Fruit fly (Drosophila melanogaster) whole organism, embryonic: ENCODE measurements around the gene pnt.
A peak's percentile ranks its signal among the peaks of the same experiment; 100 is the strongest.

Experiments used
- Abd-B ChIP-seq: fragments of 200-800 bp; sonication (Bioruptor generic); optimal IDR thresholded peaks from 2 replicates; lab custom pipeline; 2018; ENCODE audit warnings: missing biosample characterization, mild to moderate bottlenecking, missing genetic modification characterization, moderate library complexity
- Aef1 ChIP-seq: fragments of 200-800 bp; sonication (Bioruptor generic); IDR thresholded peaks from 3 replicates; pipeline ENCODE4 v1.3.6; 2022; ENCODE audit warnings: missing biosample characterization, missing genetic modification characterization
- CG10959 ChIP-seq: fragments of 200-800 bp; sonication (Bioruptor generic); IDR thresholded peaks from 2 replicates; pipeline ENCODE4 v1.3.6; 2022; ENCODE audit warnings: missing biosample characterization, missing genetic modification characterization
- CG11093 ChIP-seq: fragments of 200-800 bp; sonication (Bioruptor generic); IDR thresholded peaks from 3 replicates; pipeline ENCODE4 v1.3.6; 2022; ENCODE audit warnings: missing biosample characterization, missing genetic modification characterization
- CG11504 ChIP-seq: fragments of 200-800 bp; sonication (Bioruptor generic); optimal IDR thresholded peaks from 3 replicates; lab custom pipeline; 2019; ENCODE audit warnings: missing biosample characterization, mild to moderate bottlenecking, missing genetic modification characterization, moderate library complexity
- CG12236 ChIP-seq: fragments of 200-800 bp; sonication (Bioruptor generic); optimal IDR thresholded peaks from 2 replicates; lab custom pipeline; 2016; ENCODE audit warnings: missing biosample characterization, missing genetic modification characterization
- CG14441 ChIP-seq: fragments of 200-800 bp; sonication (Bioruptor generic); IDR thresholded peaks from 2 replicates; pipeline ENCODE4 v1.3.6; 2022; ENCODE audit warnings: missing biosample characterization, missing genetic modification characterization
- CG14965 ChIP-seq: fragments of 200-800 bp; sonication (Bioruptor generic); optimal IDR thresholded peaks from 2 replicates; lab custom pipeline; 2016; ENCODE audit warnings: missing biosample characterization, missing genetic modification characterization, borderline replicate concordance
- CG15514 ChIP-seq: fragments of 200-800 bp; sonication (Bioruptor generic); optimal IDR thresholded peaks from 3 replicates; lab custom pipeline; 2017; ENCODE audit warnings: missing biosample characterization, missing genetic modification characterization, mild to moderate bottlenecking, moderate library complexity, missing genetic modification reagents
- CG32532 ChIP-seq: fragments of 200-800 bp; sonication (Bioruptor generic); IDR thresholded peaks from 2 replicates; pipeline ENCODE4 v1.3.6; 2022; ENCODE audit warnings: missing biosample characterization, missing genetic modification characterization
- CG43689 ChIP-seq: fragments of 200-800 bp; sonication (Bioruptor generic); IDR thresholded peaks from 2 replicates; pipeline ENCODE4 v1.3.6; 2022; ENCODE audit warnings: missing biosample characterization, missing genetic modification characterization
- CG4617 ChIP-seq: fragments of 200-800 bp; sonication (Bioruptor generic); optimal IDR thresholded peaks from 3 replicates; lab custom pipeline; 2016; ENCODE audit warnings: missing biosample characterization, missing genetic modification characterization, borderline replicate concordance
- CG4854 ChIP-seq: fragments of 200-800 bp; sonication (Bioruptor generic); optimal IDR thresholded peaks from 2 replicates; lab custom pipeline; 2016; ENCODE audit warnings: missing biosample characterization, missing genetic modification characterization, inconsistent platforms
- CG7556 ChIP-seq: fragments of 200-800 bp; sonication (Bioruptor generic); optimal IDR thresholded peaks from 2 replicates; lab custom pipeline; 2017; ENCODE audit warnings: missing biosample characterization, mild to moderate bottlenecking, missing genetic modification characterization
- CG7786 ChIP-seq: fragments of 200-800 bp; sonication (Bioruptor generic); optimal IDR thresholded peaks from 2 replicates; lab custom pipeline; 2016; ENCODE audit warnings: missing biosample characterization, missing genetic modification characterization
- CG8388 ChIP-seq: fragments of 200-800 bp; sonication (Bioruptor generic); optimal IDR thresholded peaks from 2 replicates; lab custom pipeline; 2019; ENCODE audit warnings: missing biosample characterization, mild to moderate bottlenecking, missing genetic modification characterization, moderate library complexity
- CG8765 ChIP-seq: fragments of 200-800 bp; sonication (Bioruptor generic); IDR thresholded peaks from 2 replicates; pipeline ENCODE4 v1.3.6; 2022; ENCODE audit warnings: missing biosample characterization, missing genetic modification characterization
- CG9437 ChIP-seq: fragments of 200-800 bp; sonication (Bioruptor generic); optimal IDR thresholded peaks from 2 replicates; lab custom pipeline; 2018; ENCODE audit warnings: missing biosample characterization, mild to moderate bottlenecking, missing genetic modification characterization
- CG9797 ChIP-seq: fragments of 200-800 bp; sonication (Bioruptor generic); optimal IDR thresholded peaks from 3 replicates; lab custom pipeline; 2018; ENCODE audit warnings: missing biosample characterization, mild to moderate bottlenecking, missing genetic modification characterization
- CG9817 ChIP-seq: fragments of 200-800 bp; sonication (Bioruptor generic); optimal IDR thresholded peaks from 2 replicates; lab custom pipeline; 2018; ENCODE audit warnings: missing biosample characterization, mild to moderate bottlenecking, missing genetic modification characterization, moderate library complexity
- CHES-1-like ChIP-seq: fragments of 200-800 bp; sonication (Bioruptor generic); optimal IDR thresholded peaks from 2 replicates; lab custom pipeline; 2016; ENCODE audit warnings: missing biosample characterization, missing genetic modification characterization
- D19B ChIP-seq: fragments of 200-800 bp; sonication (Bioruptor generic); optimal IDR thresholded peaks from 2 replicates; lab custom pipeline; 2017; ENCODE audit warnings: missing biosample characterization, mild to moderate bottlenecking, missing genetic modification characterization
- Dad ChIP-seq: fragments of 200-800 bp; sonication (Bioruptor generic); optimal IDR thresholded peaks from 3 replicates; lab custom pipeline; 2016; ENCODE audit warnings: missing biosample characterization, missing genetic modification characterization
- Ets97D ChIP-seq: fragments of 200-800 bp; sonication (Bioruptor generic); optimal IDR thresholded peaks from 3 replicates; lab custom pipeline; 2016; ENCODE audit warnings: missing biosample characterization, missing genetic modification characterization
- HLH3B ChIP-seq: fragments of 200-800 bp; sonication (Bioruptor generic); IDR thresholded peaks from 2 replicates; pipeline ENCODE4 v1.3.6; 2022; ENCODE audit warnings: missing biosample characterization, missing genetic modification characterization
- Hey ChIP-seq: fragments of 200-800 bp; sonication (Bioruptor generic); optimal IDR thresholded peaks from 3 replicates; lab custom pipeline; 2018; ENCODE audit warnings: missing biosample characterization, mild to moderate bottlenecking, missing genetic modification characterization
- Myb ChIP-seq: fragments of 200-800 bp; sonication (Bioruptor generic); optimal IDR thresholded peaks from 2 replicates; lab custom pipeline; 2016; ENCODE audit warnings: missing biosample characterization, missing genetic modification characterization
- NC2α ChIP-seq: fragments of 200-800 bp; sonication (Bioruptor generic); optimal IDR thresholded peaks from 2 replicates; lab custom pipeline; 2016; ENCODE audit warnings: missing biosample characterization, missing genetic modification characterization
- NC2β ChIP-seq: fragments of 200-800 bp; sonication (Bioruptor generic); optimal IDR thresholded peaks from 2 replicates; lab custom pipeline; 2016; ENCODE audit warnings: missing biosample characterization, missing genetic modification characterization
- Ssrp ChIP-seq: fragments of 200-800 bp; sonication (Bioruptor generic); optimal IDR thresholded peaks from 2 replicates; lab custom pipeline; 2018; ENCODE audit warnings: missing biosample characterization, mild to moderate bottlenecking, missing genetic modification characterization, moderate library complexity
- amos ChIP-seq: fragments of 200-800 bp; sonication (Bioruptor generic); IDR thresholded peaks from 2 replicates; pipeline ENCODE4 v1.3.6; 2022; ENCODE audit warnings: missing biosample characterization, missing genetic modification characterization; ENCODE audit not compliant: partially characterized antibody
- bsh ChIP-seq, 2 experiments: fragments of 200-800 bp; sonication (Bioruptor generic); optimal IDR thresholded peaks; 2 replicates each; lab custom pipeline; 2017 to 2018; ENCODE audit warnings: mild to moderate bottlenecking in 2 of 2, missing biosample characterization in 2 of 2, missing genetic modification characterization in 2 of 2, moderate library complexity in 1 of 2
- cato ChIP-seq: fragments of 200-800 bp; sonication (Bioruptor generic); optimal IDR thresholded peaks from 2 replicates; lab custom pipeline; 2016; ENCODE audit warnings: missing biosample characterization, missing genetic modification characterization, borderline replicate concordance
- disco-r ChIP-seq: fragments of 200-800 bp; sonication (Bioruptor generic); optimal IDR thresholded peaks from 2 replicates; lab custom pipeline; 2016; ENCODE audit warnings: missing biosample characterization, missing genetic modification characterization
- dmrt99B ChIP-seq: fragments of 200-800 bp; sonication (Bioruptor generic); optimal IDR thresholded peaks from 2 replicates; lab custom pipeline; 2018; ENCODE audit warnings: missing biosample characterization, mild to moderate bottlenecking, missing genetic modification characterization, moderate library complexity
- dpn ChIP-seq, 2 experiments: fragments of 200-800 bp; sonication (Bioruptor generic); optimal IDR thresholded peaks; 3 replicates each; lab custom pipeline; 2016; ENCODE audit warnings: missing biosample characterization in 2 of 2, missing genetic modification characterization in 2 of 2
- ewg ChIP-seq: fragments of 200-800 bp; sonication (Bioruptor generic); optimal IDR thresholded peaks from 3 replicates; lab custom pipeline; 2017; ENCODE audit warnings: mild to moderate bottlenecking, missing biosample characterization, missing genetic modification reagents, missing genetic modification characterization
- gfzf ChIP-seq: fragments of 200-800 bp; sonication (Bioruptor generic); optimal IDR thresholded peaks from 2 replicates; lab custom pipeline; 2016; ENCODE audit warnings: missing biosample characterization, mild to moderate bottlenecking, missing genetic modification characterization, moderate library complexity
- gro ChIP-seq: fragments of 200-800 bp; sonication (Bioruptor generic); optimal IDR thresholded peaks from 2 replicates; lab custom pipeline; 2016; ENCODE audit warnings: missing biosample characterization, missing genetic modification characterization
- jumu ChIP-seq: fragments of 200-800 bp; sonication (Bioruptor generic); optimal IDR thresholded peaks from 3 replicates; lab custom pipeline; 2016; ENCODE audit warnings: missing biosample characterization, missing genetic modification characterization
- lbe ChIP-seq: fragments of 200-800 bp; sonication (Bioruptor generic); optimal IDR thresholded peaks from 2 replicates; lab custom pipeline; 2016; ENCODE audit warnings: missing biosample characterization, mild to moderate bottlenecking, missing genetic modification characterization
- lilli ChIP-seq: fragments of 200-800 bp; sonication (Bioruptor generic); optimal IDR thresholded peaks from 3 replicates; lab custom pipeline; 2016; ENCODE audit warnings: missing biosample characterization, missing genetic modification characterization
- p53 ChIP-seq: fragments of 200-800 bp; sonication (Bioruptor generic); optimal IDR thresholded peaks from 2 replicates; lab custom pipeline; 2016; ENCODE audit warnings: missing biosample characterization, missing genetic modification characterization
- pita ChIP-seq: fragments of 200-800 bp; sonication (Bioruptor generic); optimal IDR thresholded peaks from 2 replicates; lab custom pipeline; 2017; ENCODE audit warnings: missing biosample characterization, mild to moderate bottlenecking, missing genetic modification characterization
- ranshi ChIP-seq: fragments of 200-800 bp; sonication (Bioruptor generic); IDR thresholded peaks from 2 replicates; pipeline ENCODE4 v1.3.6; 2022; ENCODE audit warnings: missing biosample characterization, missing genetic modification characterization
- sim ChIP-seq: fragments of 200-800 bp; sonication (Bioruptor generic); IDR thresholded peaks from 2 replicates; pipeline ENCODE4 v1.3.6; 2022; ENCODE audit warnings: missing biosample characterization, missing genetic modification characterization
- slp2 ChIP-seq: fragments of 200-800 bp; sonication (Bioruptor generic); optimal IDR thresholded peaks from 2 replicates; lab custom pipeline; 2016; ENCODE audit warnings: missing biosample characterization, missing genetic modification characterization
- tna ChIP-seq: fragments of 200-800 bp; sonication (Bioruptor generic); IDR thresholded peaks from 2 replicates; pipeline ENCODE4 v1.3.6; 2022; ENCODE audit warnings: missing biosample characterization, missing genetic modification characterization; ENCODE audit not compliant: partially characterized antibody
- trh ChIP-seq: fragments of 200-800 bp; sonication (Bioruptor generic); optimal IDR thresholded peaks from 2 replicates; lab custom pipeline; 2016; ENCODE audit warnings: missing biosample characterization, missing genetic modification characterization
- yki ChIP-seq: fragments of >200 bp; optimal IDR thresholded peaks from 3 replicates; lab custom pipeline; 2018
- zfh1 ChIP-seq: fragments of 200-800 bp; sonication (Bioruptor generic); IDR thresholded peaks from 3 replicates; pipeline ENCODE4 v1.3.6; 2022; ENCODE audit warnings: missing biosample characterization, missing genetic modification characterization

The pnt gene

dm6 chr3R:23334866-23335265 lies 11.1 kb downstream of the pnt start (continued):
- TF ChIP-seq D19B = peak; percentile 52
- no peak for TF ChIP-seq CG12236 (GFP tag; lab: Kevin White, UChicago)
- no peak for TF ChIP-seq cato (GFP tag; lab: Kevin White, UChicago)
- TF ChIP-seq CG4617 (GFP tag; lab: Kevin White, UChicago) = no peak
- TF ChIP-seq bsh (GFP tag; optimal IDR thresholded peaks at IDR 0.05; lab: Kevin White, UChicago) = no peak
- TF ChIP-seq gfzf (GFP tag; lab: Kevin White, UChicago) = no peak
- TF ChIP-seq p53 = no peak
- no peak for TF ChIP-seq sim (GFP tag; lab: Robert Waterston, UW)
- peak; percentile 15 for TF ChIP-seq lbe (GFP tag; lab: Kevin White, UChicago)
- no peak for TF ChIP-seq Ets97D
- TF ChIP-seq Hey (tag; lab: Kevin White, UChicago) = no peak
- TF ChIP-seq slp2 = no peak
- no peak for TF ChIP-seq CHES-1-like (GFP tag; lab: Kevin White, UChicago)
- no peak for TF ChIP-seq CG11093 (GFP tag; lab: Robert Waterston, UW)
- TF ChIP-seq CG11504 = peak; percentile 50
- no peak for TF ChIP-seq CG7556 (GFP tag; lab: Kevin White, UChicago)
- no peak for TF ChIP-seq NC2α (GFP tag; lab: Kevin White, UChicago)
- TF ChIP-seq CG32532 = peak; percentile 60
- peak; percentile 47; the same call in 1 of the 3 replicates for TF ChIP-seq zfh1 (GFP tag; lab: Robert Waterston, UW)
- peak; percentile 53 for TF ChIP-seq dmrt99B (tag; lab: Kevin White, UChicago)
- TF ChIP-seq CG7786 = peak; percentile 53
- no peak for TF ChIP-seq Myb (GFP tag; lab: Kevin White, UChicago)
- TF ChIP-seq CG9797 = no peak
- peak; percentile 14 to 44 for TF ChIP-seq dpn (GFP tag; optimal IDR thresholded peaks at IDR 0.05; lab: Kevin White, UChicago)
- no peak for TF ChIP-seq NC2β (GFP tag; lab: Kevin White, UChicago)
- no peak for TF ChIP-seq CG14965 (GFP tag; lab: Kevin White, UChicago)
- TF ChIP-seq gro (GFP tag; lab: Kevin White, UChicago) = peak; percentile 75
- TF ChIP-seq tna (GFP tag; lab: Robert Waterston, UW) = no peak
- TF ChIP-seq CG14441 = no peak
- no peak for TF ChIP-seq ewg (GFP tag; lab: Kevin White, UChicago)
- no peak for TF ChIP-seq CG10959
- TF ChIP-seq CG8388 (GFP tag; lab: Kevin White, UChicago) = no peak
- TF ChIP-seq Abd-B (GFP tag; lab: Kevin White, UChicago) = peak; percentile 35
- TF ChIP-seq CG15514 (GFP tag; lab: Kevin White, UChicago) = peak; percentile 53
- TF ChIP-seq trh = no peak
- TF ChIP-seq disco-r (GFP tag; lab: Kevin White, UChicago) = no peak
- TF ChIP-seq CG43689 (GFP tag; lab: Robert Waterston, UW) = 0 out of 2 replicates have a peak, but pooled peaks have one; percentile 33
- no peak for TF ChIP-seq CG9437 (GFP tag; lab: Kevin White, UChicago)
- TF ChIP-seq ranshi (GFP tag; lab: Robert Waterston, UW) = peak; percentile 48; the same call in 1 of the 2 replicates
- TF ChIP-seq jumu (GFP tag; lab: Kevin White, UChicago) = no peak
- no peak for TF ChIP-seq CG4854 (GFP tag; lab: Kevin White, UChicago)
- peak; percentile 59 for TF ChIP-seq lilli (GFP tag; lab: Kevin White, UChicago)
- no peak for TF ChIP-seq Dad
- peak; percentile 49; the same call in 2 of the 3 replicates for TF ChIP-seq Aef1 (GFP tag; lab: Robert Waterston, UW)
- peak; percentile 33; the same call in 1 of the 2 replicates for TF ChIP-seq CG8765 (GFP tag; lab: Robert Waterston, UW)
- no peak for TF ChIP-seq yki (lab: Kevin White, UChicago)
- no peak for TF ChIP-seq pita
- TF ChIP-seq amos (GFP tag; lab: Robert Waterston, UW) = no peak
- TF ChIP-seq HLH3B (GFP tag; lab: Robert Waterston, UW) = no peak
- TF ChIP-seq Ssrp (tag; lab: Kevin White, UChicago) = peak; percentile 28
- TF ChIP-seq CG9817 (tag; lab: Kevin White, UChicago) = peak; percentile 34
